Fruit fly (Drosophila melanogaster): ENCODE measurements around the gene Fadd.

The Fadd gene

DNA sequence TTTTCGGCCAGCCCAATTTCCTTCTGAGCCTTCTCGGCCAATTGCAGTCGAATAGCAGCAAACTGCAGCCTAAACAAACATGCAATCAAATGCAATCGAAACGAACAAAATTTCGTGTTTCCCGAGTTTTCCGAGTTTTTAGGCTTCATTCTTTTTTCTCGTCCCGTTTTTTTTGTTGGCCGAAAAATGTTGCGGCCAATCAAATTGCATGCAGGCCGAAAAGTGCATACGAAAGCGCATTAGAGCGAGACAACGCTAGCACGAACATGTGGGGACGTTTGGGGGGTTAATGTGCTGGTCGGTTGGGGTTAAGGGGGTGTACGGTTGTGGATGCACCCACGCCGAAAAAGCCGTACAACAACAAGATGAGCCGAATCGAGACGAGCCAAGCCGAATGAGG is 44.5 kb upstream of the Fadd start:
- TF ChIP-seq Eip75B (GFP tag; optimal IDR thresholded peaks at IDR 0.05) (no peak), CG8119 (GFP tag; IDR thresholded peaks at IDR 0.05) (peak; percentile 62), CG1621 (tag; optimal IDR thresholded peaks at IDR 0.05) (no peak), CG7368 (GFP tag; optimal IDR thresholded peaks at IDR 0.05) (no peak), Hr38 (GFP tag; optimal IDR thresholded peaks at IDR 0.05) (no peak), pdm3 (GFP tag; optimal IDR thresholded peaks at IDR 0.05) (no peak), Gug (GFP tag; IDR thresholded peaks at IDR 0.05) (no peak), CG6163 (GFP tag; IDR thresholded peaks at IDR 0.05) (0 out of 3 replicates have a peak, but pooled peaks have one; percentile 8), CG6276 (GFP tag; optimal IDR thresholded peaks at IDR 0.05) (peak; percentile 53), CG8632 (GFP tag; optimal IDR thresholded peaks at IDR 0.05) (no peak), eg (GFP tag; IDR thresholded peaks at IDR 0.05) (peak; percentile 54; the same call in 2 of the 3 replicates)

DNA sequence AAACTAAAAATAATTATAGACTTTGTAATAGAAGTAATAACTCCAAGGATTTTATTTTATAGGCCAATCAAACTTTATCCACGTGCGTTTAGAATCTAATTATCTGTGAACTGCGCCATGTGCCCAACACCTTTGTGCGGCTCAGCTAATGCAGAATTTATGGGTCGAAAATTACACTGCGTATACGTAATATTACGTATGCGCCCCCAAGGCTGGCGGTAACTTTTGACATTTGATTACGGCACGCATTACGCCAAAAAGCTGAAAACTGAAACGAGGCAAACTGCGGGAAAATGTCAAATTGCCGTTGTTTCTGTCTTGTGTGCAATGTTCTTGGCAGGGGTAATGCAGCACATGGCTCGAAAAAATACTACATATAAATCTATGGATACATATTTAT is 42.7 kb upstream of the Fadd start:
- TF ChIP-seq CG6163 (GFP tag; IDR thresholded peaks at IDR 0.05), result no peak
- TF ChIP-seq svp (GFP tag), result peak; percentile 64

DNA sequence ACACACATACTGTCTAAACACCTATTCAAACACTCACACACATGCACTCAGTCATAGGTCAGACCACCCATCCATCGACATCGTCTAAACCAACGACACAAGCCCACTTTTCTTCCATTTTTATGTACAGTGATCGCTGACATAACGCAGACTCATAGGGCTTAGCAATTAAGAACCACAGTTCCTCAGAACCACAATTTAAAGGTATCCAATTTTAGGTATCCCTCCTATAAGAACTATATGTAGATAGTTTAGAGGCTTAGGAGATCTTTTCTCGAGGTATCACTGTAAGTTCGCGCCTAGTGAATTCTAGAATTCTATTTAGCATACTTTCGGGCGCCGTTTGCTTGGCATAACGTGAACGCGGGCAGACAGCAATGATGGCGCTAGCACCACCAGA is 41.3 kb upstream of the Fadd start:
- TF ChIP-seq cyc (GFP tag; optimal IDR thresholded peaks at IDR 0.05) (peak; percentile 52), Blimp-1 (GFP tag; optimal IDR thresholded peaks at IDR 0.05) (no peak), CG11902 (GFP tag; optimal IDR thresholded peaks at IDR 0.05) (peak; percentile 52), CG6792 (GFP tag; optimal IDR thresholded peaks at IDR 0.05) (peak; percentile 5), Met (GFP tag; optimal IDR thresholded peaks at IDR 0.05) (peak; percentile 47), CG6808 (GFP tag; optimal IDR thresholded peaks at IDR 0.05) (no peak), Sox102F (GFP tag; optimal IDR thresholded peaks at IDR 0.05) (peak; percentile 17), Eip93F (GFP tag; optimal IDR thresholded peaks at IDR 0.05) (no peak), CG31627 (GFP tag; optimal IDR thresholded peaks at IDR 0.05) (peak; percentile 72), topi (GFP tag; optimal IDR thresholded peaks at IDR 0.05) (peak; percentile 52), spab (GFP tag; optimal IDR thresholded peaks at IDR 0.05) (peak; percentile 2), acj6 (GFP tag; optimal IDR thresholded peaks at IDR 0.05) (peak; percentile 58), Eip75B (GFP tag; optimal IDR thresholded peaks at IDR 0.05) (no peak), CG11762 (GFP tag; optimal IDR thresholded peaks at IDR 0.05; ENCODE audit: insufficient read depth) (peak; percentile 32), CG3032 (tag; optimal IDR thresholded peaks at IDR 0.05) (peak; percentile 51), CG32006 (GFP tag; optimal IDR thresholded peaks at IDR 0.05) (peak; percentile 83), Sox15 (GFP tag; optimal IDR thresholded peaks at IDR 0.05) (peak; percentile 36), CG11294 (GFP tag; IDR thresholded peaks at IDR 0.05) (peak; percentile 75), CG8319 (GFP tag; optimal IDR thresholded peaks at IDR 0.05) (peak; percentile 43), fd59A (GFP tag; optimal IDR thresholded peaks at IDR 0.05) (peak; percentile 24), Hr39 (GFP tag; optimal IDR thresholded peaks at IDR 0.05) (peak; percentile 71), pdm3 (GFP tag; optimal IDR thresholded peaks at IDR 0.05) (peak; percentile 75), CG15336 (GFP tag; IDR thresholded peaks at IDR 0.05) (peak; percentile 82), lz (GFP tag; optimal IDR thresholded peaks at IDR 0.05) (peak; percentile 13), OdsH (GFP tag; optimal IDR thresholded peaks at IDR 0.05) (peak; percentile 79), CG4318 (GFP tag; optimal IDR thresholded peaks at IDR 0.05) (peak; percentile 55), CG8632 (GFP tag; optimal IDR thresholded peaks at IDR 0.05) (peak; percentile 24), CG8119 (GFP tag; IDR thresholded peaks at IDR 0.05) (peak; percentile 80), salr (GFP tag; optimal IDR thresholded peaks at IDR 0.05) (peak; percentile 34 to 46), CG9139 (GFP tag; optimal IDR thresholded peaks at IDR 0.05) (peak; percentile 6), net (GFP tag; optimal IDR thresholded peaks at IDR 0.05) (peak; percentile 64), Sox14 (GFP tag; optimal IDR thresholded peaks at IDR 0.05) (peak; percentile 72), CG16779 (tag; optimal IDR thresholded peaks at IDR 0.05) (no peak), CG3919 (GFP tag; optimal IDR thresholded peaks at IDR 0.05) (peak; percentile 64), CG34406 (GFP tag; optimal IDR thresholded peaks at IDR 0.05) (peak; percentile 37), Lpt (GFP tag; optimal IDR thresholded peaks at IDR 0.05) (peak; percentile 29), CG10669 (GFP tag; optimal IDR thresholded peaks at IDR 0.05) (peak; percentile 60), CG10631 (GFP tag; optimal IDR thresholded peaks at IDR 0.05) (peak; percentile 47), CG7368 (GFP tag; optimal IDR thresholded peaks at IDR 0.05) (peak; percentile 24), Hr4 (GFP tag; optimal IDR thresholded peaks at IDR 0.05) (peak; percentile 89), ss (GFP tag; optimal IDR thresholded peaks at IDR 0.05) (peak in 1 of 2 experiments; percentile 11), eg (GFP tag; IDR thresholded peaks at IDR 0.05) (peak; percentile 78)

Data from whole organism, prepupa.